Worm (Caenorhabditis elegans) whole organism, young adult: Measurements from ENCODE around the gene mks-2.
A peak's percentile ranks its signal among the peaks of the same experiment; 100 is the strongest.

Source experiments
- B0019.2 ChIP-seq: fragments of 200-800 bp; sonication (Bioruptor generic); conservative IDR thresholded peaks from 2 replicates; pipeline ENCODE4 v1.3.6; 2022; ENCODE audit warnings: missing genetic modification reagents, missing genetic modification characterization, missing compliant biosample characterization
- B0261.1 ChIP-seq: sonication (generic microtip); optimal IDR thresholded peaks from 2 replicates; lab custom pipeline; 2016; ENCODE audit warnings: mild to moderate bottlenecking, missing genetic modification characterization, moderate library complexity, missing compliant biosample characterization
- B0336.3 ChIP-seq: fragments of 200-800 bp; sonication (Bioruptor generic); IDR thresholded peaks from 2 replicates; pipeline ENCODE4 v1.3.6; 2022; ENCODE audit warnings: missing genetic modification characterization, missing compliant biosample characterization
- C06A6.2 ChIP-seq: fragments of 200-800 bp; sonication (Bioruptor generic); conservative IDR thresholded peaks from 2 replicates; pipeline ENCODE4 v1.3.6; 2022; ENCODE audit warnings: missing genetic modification characterization, missing compliant biosample characterization
- D2030.7 ChIP-seq: fragments of 200-800 bp; sonication (Bioruptor generic); IDR thresholded peaks from 2 replicates; pipeline ENCODE4 v1.3.6; 2022; ENCODE audit warnings: missing genetic modification reagents, missing genetic modification characterization, missing compliant biosample characterization
- F52B5.7 ChIP-seq: sonication (generic microtip); optimal IDR thresholded peaks from 2 replicates; lab custom pipeline; 2016; ENCODE audit warnings: mild to moderate bottlenecking, missing genetic modification characterization, missing compliant biosample characterization
- F55B11.4 ChIP-seq: sonication (generic microtip); optimal IDR thresholded peaks from 2 replicates; lab custom pipeline; 2016; ENCODE audit warnings: missing compliant biosample characterization, missing genetic modification characterization, borderline replicate concordance; ENCODE audit not compliant: insufficient read depth
- Y53G8AR.9 ChIP-seq: fragments of 200-800 bp; sonication (Bioruptor generic); conservative IDR thresholded peaks from 2 replicates; pipeline ENCODE4 v1.3.6; 2022; ENCODE audit warnings: missing genetic modification reagents, missing genetic modification characterization, missing compliant biosample characterization
- Y67H2A.10 ChIP-seq: fragments of 200-800 bp; sonication (Bioruptor generic); conservative IDR thresholded peaks from 2 replicates; pipeline ENCODE4 v1.3.6; 2022; ENCODE audit warnings: missing genetic modification reagents, missing genetic modification characterization, missing compliant biosample characterization
- aptf-2 ChIP-seq: fragments of 200-800 bp; sonication (Bioruptor generic); conservative IDR thresholded peaks from 2 replicates; pipeline ENCODE4 v1.3.6; 2022; ENCODE audit warnings: missing genetic modification reagents, missing genetic modification characterization, missing compliant biosample characterization
- aptf-3 ChIP-seq: fragments of 200-800 bp; sonication (Bioruptor generic); IDR thresholded peaks from 2 replicates; pipeline ENCODE4 v1.3.6; 2022; ENCODE audit warnings: missing genetic modification characterization, missing compliant biosample characterization
- athp-1 ChIP-seq: sonication (generic microtip); optimal IDR thresholded peaks from 2 replicates; lab custom pipeline; 2017; ENCODE audit warnings: mild to moderate bottlenecking, missing genetic modification characterization, missing compliant biosample characterization
- cebp-1 ChIP-seq, 2 experiments: fragments of 200-800 bp in 1 of 2; sonication (Bioruptor generic) in 1 of 2; sonication (generic microtip) in 1 of 2; IDR thresholded peaks in 1 of 2; optimal IDR thresholded peaks in 1 of 2; 2 replicates each; pipeline versions ENCODE4 v1.3.6 to Lab custom; 2017 to 2022; ENCODE audit warnings: missing compliant biosample characterization in 2 of 2, missing genetic modification characterization in 2 of 2, mild to moderate bottlenecking in 1 of 2, missing genetic modification reagents in 1 of 2, moderate library complexity in 1 of 2
- cebp-2 ChIP-seq: fragments of 200-800 bp; sonication (Bioruptor generic); IDR thresholded peaks from 2 replicates; pipeline ENCODE4 v1.3.6; 2022; ENCODE audit warnings: missing genetic modification characterization, missing compliant biosample characterization
- ceh-100 ChIP-seq: fragments of 200-800 bp; sonication (Bioruptor generic); IDR thresholded peaks from 2 replicates; pipeline ENCODE4 v1.3.6; 2022; ENCODE audit warnings: missing genetic modification reagents, missing genetic modification characterization, missing compliant biosample characterization
- ceh-58 ChIP-seq: fragments of 200-800 bp; sonication (Bioruptor generic); IDR thresholded peaks from 2 replicates; pipeline ENCODE4 v1.3.6; 2022; ENCODE audit warnings: missing genetic modification characterization, missing compliant biosample characterization
- ceh-79 ChIP-seq: sonication (generic microtip); optimal IDR thresholded peaks from 2 replicates; lab custom pipeline; 2017; ENCODE audit warnings: mild to moderate bottlenecking, missing genetic modification characterization, missing compliant biosample characterization
- die-1 ChIP-seq: sonication (generic microtip); optimal IDR thresholded peaks from 2 replicates; lab custom pipeline; 2016; ENCODE audit warnings: missing genotype, mild to moderate bottlenecking, missing genetic modification characterization, missing compliant biosample characterization
- efl-1 ChIP-seq: fragments of 150-350 bp; optimal IDR thresholded peaks from 2 replicates; lab custom pipeline; 2014; ENCODE audit warnings: missing biosample characterization, missing genetic modification reagents, missing genetic modification characterization
- gei-17 ChIP-seq: fragments of 200-800 bp; sonication (Bioruptor generic); optimal IDR thresholded peaks from 2 replicates; lab custom pipeline; 2018; ENCODE audit warnings: mild to moderate bottlenecking, missing genetic modification characterization, missing compliant biosample characterization
- hlh-26 ChIP-seq: fragments of 200-800 bp; sonication (Bioruptor generic); conservative IDR thresholded peaks from 2 replicates; pipeline ENCODE4 v1.3.6; 2022; ENCODE audit warnings: missing genetic modification reagents, missing genetic modification characterization, missing compliant biosample characterization
- hmg-1.2 ChIP-seq: fragments of 200-800 bp; sonication (Bioruptor generic); IDR thresholded peaks from 2 replicates; pipeline ENCODE4 v1.3.6; 2022; ENCODE audit warnings: missing genetic modification reagents, missing genetic modification characterization, missing compliant biosample characterization
- lin-35 ChIP-seq, 3 experiments: fragments of 150-350 bp in 2 of 3; sonication (generic microtip) in 1 of 3; optimal IDR thresholded peaks; 2 replicates each; lab custom pipeline; 2014 to 2018; ENCODE audit warnings: missing biosample characterization in 3 of 3, missing genetic modification characterization in 3 of 3, missing genetic modification reagents in 3 of 3
- lin-54 ChIP-seq: fragments of 200-800 bp; sonication (Bioruptor generic); optimal IDR thresholded peaks from 2 replicates; lab custom pipeline; 2018; ENCODE audit warnings: mild to moderate bottlenecking, missing genetic modification characterization, missing compliant biosample characterization
- lir-1 ChIP-seq: fragments of 200-800 bp; sonication (Bioruptor generic); conservative IDR thresholded peaks from 2 replicates; pipeline ENCODE4 v1.3.6; 2022; ENCODE audit warnings: missing genetic modification reagents, missing genetic modification characterization, missing compliant biosample characterization
- madf-10 ChIP-seq: sonication (generic microtip); optimal IDR thresholded peaks from 2 replicates; lab custom pipeline; 2016; ENCODE audit warnings: mild to moderate bottlenecking, missing genetic modification characterization, missing compliant biosample characterization
- madf-8 ChIP-seq: fragments of 200-800 bp; sonication (Bioruptor generic); conservative IDR thresholded peaks from 2 replicates; pipeline ENCODE4 v1.3.6; 2022; ENCODE audit warnings: missing genetic modification reagents, missing genetic modification characterization, missing compliant biosample characterization
- mes-4 ChIP-seq: sonication (generic microtip); optimal IDR thresholded peaks from 2 replicates; lab custom pipeline; 2016; ENCODE audit warnings: missing genotype, missing genetic modification characterization, missing compliant biosample characterization
- nfya-1 ChIP-seq: sonication (generic microtip); optimal IDR thresholded peaks from 2 replicates; lab custom pipeline; 2017; ENCODE audit warnings: antibody characterized with exemption, missing compliant biosample characterization, missing genetic modification characterization, borderline replicate concordance; ENCODE audit not compliant: insufficient read depth
- nfya-2 ChIP-seq: fragments of 200-800 bp; sonication (Bioruptor generic); IDR thresholded peaks from 2 replicates; pipeline ENCODE4 v1.3.6; 2022; ENCODE audit warnings: missing genetic modification reagents, missing genetic modification characterization, missing compliant biosample characterization
- nhr-90 ChIP-seq: sonication (generic microtip); optimal IDR thresholded peaks from 2 replicates; lab custom pipeline; 2016; ENCODE audit warnings: missing genotype, mild to moderate bottlenecking, missing genetic modification characterization, missing compliant biosample characterization
- pbrm-1 ChIP-seq: fragments of 200-800 bp; sonication (Bioruptor generic); IDR thresholded peaks from 2 replicates; pipeline ENCODE4 v1.3.6; 2022; ENCODE audit warnings: missing genetic modification reagents, missing genetic modification characterization, missing compliant biosample characterization
- rec-8 ChIP-seq, 2 experiments: sonication (generic microtip); optimal IDR thresholded peaks; 2 replicates each; lab custom pipeline; 2016; ENCODE audit warnings: mild to moderate bottlenecking in 2 of 2, missing genetic modification characterization in 2 of 2, missing genetic modification reagents in 2 of 2, missing genotype in 2 of 2, missing biosample characterization in 1 of 2, missing compliant biosample characterization in 1 of 2, moderate library complexity in 1 of 2
- snpc-1.1 ChIP-seq: sonication (generic microtip); optimal IDR thresholded peaks from 2 replicates; lab custom pipeline; 2017; ENCODE audit warnings: missing genetic modification characterization, mild to moderate bottlenecking, missing compliant biosample characterization, antibody characterized with exemption, moderate library complexity, missing genotype, missing genetic modification reagents; ENCODE audit not compliant: insufficient read depth
- snpc-4 ChIP-seq, 5 experiments: fragments of 150-350 bp in 1 of 5; sonication (generic microtip) in 4 of 5; optimal IDR thresholded peaks; 2 replicates each; lab custom pipeline; 2014 to 2018; ENCODE audit warnings: missing genetic modification characterization in 5 of 5, missing biosample characterization in 3 of 5, antibody characterized with exemption in 2 of 5, mild to moderate bottlenecking in 2 of 5, missing compliant biosample characterization in 2 of 5, missing genotype in 2 of 5, moderate library complexity in 2 of 5, missing genetic modification reagents in 1 of 5
- tbp1 ChIP-seq: fragments of 200-800 bp; sonication (Bioruptor generic); optimal IDR thresholded peaks from 2 replicates; lab custom pipeline; 2018; ENCODE audit warnings: mild to moderate bottlenecking, missing genetic modification characterization, missing compliant biosample characterization
- tlf-1 ChIP-seq: fragments of 200-800 bp; sonication (Bioruptor generic); optimal IDR thresholded peaks from 2 replicates; lab custom pipeline; 2018; ENCODE audit warnings: mild to moderate bottlenecking, missing genetic modification characterization, missing compliant biosample characterization
- unc-62 ChIP-seq: fragments of 150-350 bp; optimal IDR thresholded peaks from 2 replicates; lab custom pipeline; 2014; ENCODE audit warnings: missing biosample characterization, missing genetic modification reagents, missing genetic modification characterization
- ztf-18 ChIP-seq: sonication (generic microtip); optimal IDR thresholded peaks from 2 replicates; lab custom pipeline; 2016; ENCODE audit warnings: missing genotype, mild to moderate bottlenecking, missing genetic modification characterization, missing compliant biosample characterization
- ztf-26 ChIP-seq: sonication (generic microtip); optimal IDR thresholded peaks from 2 replicates; lab custom pipeline; 2017; ENCODE audit warnings: missing genetic modification characterization, missing compliant biosample characterization
- ztf-6 ChIP-seq: fragments of 200-800 bp; sonication (Bioruptor generic); IDR thresholded peaks from 2 replicates; pipeline ENCODE4 v1.3.6; 2022; ENCODE audit warnings: missing genetic modification reagents, missing genetic modification characterization, missing compliant biosample characterization

Gene mks-2

ce11 chrII:6248503-6248902, 29.3 kb upstream of the mks-2 start (continued):
- no peak for TF ChIP-seq aptf-3 (GFP tag; lab: Robert Waterston, UW)
- TF ChIP-seq snpc-4 (GFP tag; optimal IDR thresholded peaks at IDR 0.05; lab: Kevin White, UChicago) = no peak
- peak in 3 of 4 experiments; percentile 25 to 52 (median 44) for TF ChIP-seq snpc-4 (tag; optimal IDR thresholded peaks at IDR 0.05; lab: Kevin White, UChicago)
- TF ChIP-seq tlf-1 (GFP tag; lab: Kevin White, UChicago) = peak; percentile 1
- TF ChIP-seq nfya-1 (tag; lab: Kevin White, UChicago) = no peak
- no peak for TF ChIP-seq ceh-58 (GFP tag; lab: Robert Waterston, UW)
- peak; percentile 68 for TF ChIP-seq ztf-18 (tag; lab: Kevin White, UChicago)
- TF ChIP-seq lin-54 (GFP tag; lab: Kevin White, UChicago) = peak; percentile 62
- TF ChIP-seq ztf-6 (GFP tag; lab: Robert Waterston, UW) = no peak
- TF ChIP-seq B0019.2 (GFP tag; lab: Robert Waterston, UW) = peak; percentile 36; the same call in 1 of the 2 replicates
- no peak for TF ChIP-seq aptf-2
- TF ChIP-seq ceh-79 (tag; lab: Kevin White, UChicago) = no peak
- peak; percentile 16; the same call in 1 of the 2 replicates for TF ChIP-seq pbrm-1 (GFP tag; lab: Robert Waterston, UW)
- peak; percentile 41; the same call in 1 of the 2 replicates for TF ChIP-seq D2030.7 (GFP tag; lab: Robert Waterston, UW)
- TF ChIP-seq Y67H2A.10 = no peak
- peak; percentile 37 for TF ChIP-seq madf-10 (tag; lab: Kevin White, UChicago)
- TF ChIP-seq ztf-26 = peak; percentile 58
- no peak for TF ChIP-seq unc-62 (GFP tag; lab: Kevin White, UChicago)
- peak; percentile 46; the same call in 1 of the 2 replicates for TF ChIP-seq ceh-100
- peak; percentile 92 for TF ChIP-seq tbp1 (GFP tag; lab: Kevin White, UChicago)
- TF ChIP-seq F55B11.4 = no peak
- TF ChIP-seq rec-8 (tag; optimal IDR thresholded peaks at IDR 0.05; lab: Kevin White, UChicago) = peak; percentile 47 to 49
- no peak for TF ChIP-seq nfya-2 (GFP tag; lab: Robert Waterston, UW)
- 0 out of 2 replicates have a peak, but pooled peaks have one; percentile 13 for TF ChIP-seq B0336.3 (GFP tag; lab: Robert Waterston, UW)
- no peak for TF ChIP-seq gei-17 (GFP tag; lab: Kevin White, UChicago)
- peak in 1 of 3 experiments; percentile 30 for TF ChIP-seq lin-35 (GFP tag; optimal IDR thresholded peaks at IDR 0.05; lab: Kevin White, UChicago)
- peak; percentile 72 for TF ChIP-seq nhr-90 (tag; lab: Kevin White, UChicago)
- 0 out of 2 replicates have a peak, but pooled peaks have one; percentile 20 for TF ChIP-seq C06A6.2 (GFP tag; lab: Robert Waterston, UW)
- 0 out of 2 replicates have a peak, but pooled peaks have one; percentile 11 for TF ChIP-seq cebp-1 (GFP tag; IDR thresholded peaks at IDR 0.05; lab: Robert Waterston, UW)
- peak; percentile 62 for TF ChIP-seq cebp-1 (tag; optimal IDR thresholded peaks at IDR 0.05; lab: Kevin White, UChicago)
- peak; percentile 69 for TF ChIP-seq mes-4 (tag; lab: Kevin White, UChicago)
- no peak for TF ChIP-seq Y53G8AR.9
- peak; percentile 61 for TF ChIP-seq athp-1 (tag; lab: Kevin White, UChicago)
- TF ChIP-seq snpc-1.1 = no peak
- TF ChIP-seq, all 124 proteins: peak for 54

ce11 chrII:6248029-6248428, 28.8 kb upstream of the mks-2 start:
- TF ChIP-seq B0261.1 (tag; lab: Kevin White, UChicago) = peak; percentile 0
- TF ChIP-seq F52B5.7 (tag; lab: Kevin White, UChicago) = no peak

- TF ChIP-seq lir-1 (GFP tag; lab: Robert Waterston, UW) (no peak), die-1 (tag; lab: Kevin White, UChicago) (no peak), D2030.7 (GFP tag; lab: Robert Waterston, UW) (no peak), ceh-79 (tag; lab: Kevin White, UChicago) (no peak), cebp-2 (GFP tag; lab: Robert Waterston, UW) (no peak), B0261.1 (tag; lab: Kevin White, UChicago) (no peak), mes-4 (tag; lab: Kevin White, UChicago) (no peak), hlh-26 (no peak), gei-17 (GFP tag; lab: Kevin White, UChicago) (no peak), efl-1 (no peak), hmg-1.2 (GFP tag; lab: Robert Waterston, UW) (no peak), madf-8 (GFP tag; lab: Robert Waterston, UW) (no peak), Y67H2A.10 (no peak), F55B11.4 (no peak)
- TF ChIP-seq, all 124 proteins: peak for 0
Measured at ce11 chrII:6247011-6247410, 27.8 kb upstream of the mks-2 start, which contains the start of gene T24H7.2. Gene T24H7.2 (plus strand): TSS chrII:6247311.
